Worm (Caenorhabditis elegans) whole organism, young adult: Measurements from ENCODE around the gene ptr-13.

ENCODE experiments used
- F33H1.4 ChIP-seq: fragments of 200-800 bp; sonication (Bioruptor generic); IDR thresholded peaks from 2 replicates; pipeline ENCODE4 v1.3.6; 2022; ENCODE audit warnings: missing genetic modification reagents, missing genetic modification characterization, missing compliant biosample characterization
- F49E8.2 ChIP-seq: sonication (generic microtip); optimal IDR thresholded peaks from 3 replicates; lab custom pipeline; 2017; ENCODE audit warnings: missing genetic modification characterization, mild to moderate bottlenecking, missing compliant biosample characterization, antibody characterized with exemption, moderate library complexity; ENCODE audit not compliant: insufficient read depth
- snpc-4 ChIP-seq, 5 experiments: fragments of 150-350 bp in 1 of 5; sonication (generic microtip) in 4 of 5; optimal IDR thresholded peaks; 2 replicates each; lab custom pipeline; 2014 to 2018; ENCODE audit warnings: missing genetic modification characterization in 5 of 5, missing biosample characterization in 3 of 5, antibody characterized with exemption in 2 of 5, mild to moderate bottlenecking in 2 of 5, missing compliant biosample characterization in 2 of 5, missing genotype in 2 of 5, moderate library complexity in 2 of 5, missing genetic modification reagents in 1 of 5
- ztf-28 ChIP-seq: fragments of 200-800 bp; sonication (Bioruptor generic); IDR thresholded peaks from 2 replicates; pipeline ENCODE4 v1.3.6; 2022; ENCODE audit warnings: missing genetic modification reagents, missing genetic modification characterization, missing compliant biosample characterization
- ztf-6 ChIP-seq: fragments of 200-800 bp; sonication (Bioruptor generic); IDR thresholded peaks from 2 replicates; pipeline ENCODE4 v1.3.6; 2022; ENCODE audit warnings: missing genetic modification reagents, missing genetic modification characterization, missing compliant biosample characterization

- TF ChIP-seq F49E8.2, result no peak
- TF ChIP-seq snpc-4 (GFP tag; optimal IDR thresholded peaks at IDR 0.05; lab: Kevin White, UChicago), result no peak
- TF ChIP-seq snpc-4 (tag; optimal IDR thresholded peaks at IDR 0.05; lab: Kevin White, UChicago), result no peak
- TF ChIP-seq ztf-28 (GFP tag; lab: Robert Waterston, UW), result no peak
- TF ChIP-seq ztf-6, result no peak
- no peak for TF ChIP-seq F33H1.4 (GFP tag; lab: Robert Waterston, UW)
Observed at ce11 chrII:11127364-11127763, 34.9 kb downstream of the ptr-13 start, which contains the start of gene F40F8.1.
